Fruit fly (Drosophila melanogaster): ENCODE results near the gene CG4650.

dm6 chr2L:14730077-14730476 is 44.7 kb downstream of the CG4650 start, which contains the start of gene CG42685:
- TF ChIP-seq Myc (optimal IDR thresholded peaks at IDR 0.05) (no peak), insv (optimal IDR thresholded peaks at IDR 0.05) (no peak)
